Fruit fly (Drosophila melanogaster) whole organism, wandering third instar larva: Measurements from ENCODE around the gene CG12541.

Experiments
- Abd-B ChIP-seq: fragments of >200 bp; optimal IDR thresholded peaks from 2 replicates; lab custom pipeline; 2017; ENCODE audit warnings: missing biosample characterization, missing genetic modification characterization
- CG9705 ChIP-seq: fragments of 200-800 bp; sonication (Bioruptor generic); optimal IDR thresholded peaks from 2 replicates; lab custom pipeline; 2018; ENCODE audit warnings: missing biosample characterization, mild to moderate bottlenecking, missing genetic modification characterization
- Dfd ChIP-seq: fragments of >200 bp; optimal IDR thresholded peaks from 2 replicates; lab custom pipeline; 2017; ENCODE audit warnings: missing biosample characterization, missing genetic modification characterization
- Dif ChIP-seq: fragments of 200-275, 200-300 bp; sonication (Bioruptor generic); optimal IDR thresholded peaks from 2 replicates; lab custom pipeline; 2018; ENCODE audit warnings: missing biosample characterization, missing genetic modification characterization; ENCODE audit not compliant: partially characterized antibody
- GATAd ChIP-seq: sonication (Bioruptor generic); optimal IDR thresholded peaks from 2 replicates; lab custom pipeline; 2016; ENCODE audit warnings: missing biosample characterization, missing genetic modification characterization
- HLH106 ChIP-seq: fragments of 200-800 bp; optimal IDR thresholded peaks from 3 replicates; lab custom pipeline; 2019; ENCODE audit warnings: missing biosample characterization, mild to moderate bottlenecking, missing genetic modification characterization, moderate library complexity
- Hnf4 ChIP-seq: fragments of 200-800 bp; sonication (Bioruptor generic); optimal IDR thresholded peaks from 2 replicates; lab custom pipeline; 2016; ENCODE audit warnings: missing biosample characterization, mild to moderate bottlenecking, missing genetic modification characterization
- Hr78 ChIP-seq: fragments of >200 bp; optimal IDR thresholded peaks from 2 replicates; lab custom pipeline; 2017; ENCODE audit warnings: missing biosample characterization, missing genetic modification characterization
- Jra ChIP-seq: sonication (Bioruptor generic); optimal IDR thresholded peaks from 2 replicates; lab custom pipeline; 2016; ENCODE audit warnings: missing biosample characterization, missing genetic modification characterization
- Myc ChIP-seq: fragments of >200 bp; optimal IDR thresholded peaks from 2 replicates; lab custom pipeline; 2017
- N ChIP-seq: fragments of >200 bp; optimal IDR thresholded peaks from 2 replicates; lab custom pipeline; 2018; ENCODE audit warnings: missing biosample characterization, missing external identifiers, missing genetic modification characterization
- OdsH ChIP-seq: fragments of 200-800 bp; sonication (Bioruptor generic); optimal IDR thresholded peaks from 2 replicates; lab custom pipeline; 2016; ENCODE audit warnings: missing biosample characterization, mild to moderate bottlenecking, missing genetic modification characterization
- Rel ChIP-seq, 2 experiments: fragments of 200-800 bp; sonication (Bioruptor generic) in 1 of 2; optimal IDR thresholded peaks; 2 replicates in 1 of 2; 3 replicates in 1 of 2; lab custom pipeline; 2016 to 2019; ENCODE audit warnings: mild to moderate bottlenecking in 2 of 2, missing biosample characterization in 2 of 2, missing genetic modification characterization in 2 of 2, moderate library complexity in 1 of 2
- Sp1 ChIP-seq: fragments of 200-800 bp; sonication (Bioruptor generic); optimal IDR thresholded peaks from 3 replicates; lab custom pipeline; 2019; ENCODE audit warnings: missing biosample characterization, mild to moderate bottlenecking, missing genetic modification characterization, moderate library complexity
- br ChIP-seq: fragments of 200-800 bp; sonication (Bioruptor generic); optimal IDR thresholded peaks from 2 replicates; lab custom pipeline; 2016; ENCODE audit warnings: missing biosample characterization, missing genetic modification characterization
- brk ChIP-seq: fragments of 200-800 bp; sonication (Bioruptor generic); optimal IDR thresholded peaks from 2 replicates; lab custom pipeline; 2016; ENCODE audit warnings: missing biosample characterization, mild to moderate bottlenecking, missing genetic modification characterization
- dl ChIP-seq, 2 experiments: fragments of 175-275, 200-275 bp in 1 of 2; fragments of 200-275 bp in 1 of 2; sonication (Bioruptor generic); optimal IDR thresholded peaks; lab custom pipeline; 2018; ENCODE audit warnings: mild to moderate bottlenecking in 2 of 2, missing biosample characterization in 2 of 2, missing genetic modification characterization in 2 of 2, moderate library complexity in 2 of 2; ENCODE audit not compliant: partially characterized antibody in 2 of 2, insufficient read depth in 1 of 2
- dmrt93B ChIP-seq: fragments of 200-800 bp; sonication (Bioruptor generic); optimal IDR thresholded peaks from 2 replicates; lab custom pipeline; 2018; ENCODE audit warnings: missing biosample characterization, mild to moderate bottlenecking, missing genetic modification characterization
- dsf ChIP-seq: sonication (Bioruptor generic); optimal IDR thresholded peaks from 2 replicates; lab custom pipeline; 2016; ENCODE audit warnings: missing biosample characterization, missing genetic modification characterization, borderline replicate concordance
- ey ChIP-seq: fragments of 200-800 bp; sonication (Bioruptor generic); optimal IDR thresholded peaks from 2 replicates; lab custom pipeline; 2016; ENCODE audit warnings: missing biosample characterization, missing genetic modification characterization
- fru ChIP-seq: fragments of 200-800 bp; sonication (Bioruptor generic); optimal IDR thresholded peaks from 3 replicates; lab custom pipeline; 2016; ENCODE audit warnings: missing biosample characterization, mild to moderate bottlenecking, missing genetic modification characterization
- h ChIP-seq: fragments of 200-800 bp; sonication (Bioruptor generic); optimal IDR thresholded peaks from 3 replicates; lab custom pipeline; 2016; ENCODE audit warnings: missing biosample characterization, mild to moderate bottlenecking, missing genetic modification characterization
- jim ChIP-seq: fragments of 175-275, 200-325 bp; sonication (Bioruptor generic); optimal IDR thresholded peaks from 2 replicates; lab custom pipeline; 2016; ENCODE audit warnings: missing biosample characterization, mild to moderate bottlenecking, missing genetic modification characterization
- lola ChIP-seq: fragments of >200 bp; optimal IDR thresholded peaks from 2 replicates; lab custom pipeline; 2017; ENCODE audit warnings: missing biosample characterization, missing genetic modification characterization
- pan ChIP-seq: fragments of >200 bp; optimal IDR thresholded peaks from 2 replicates; lab custom pipeline; 2017
- psq ChIP-seq: fragments of 200-800 bp; sonication (Bioruptor generic); optimal IDR thresholded peaks from 3 replicates; lab custom pipeline; 2017; ENCODE audit warnings: missing biosample characterization, mild to moderate bottlenecking, missing genetic modification characterization, moderate library complexity
- rgr ChIP-seq: fragments of 200-800 bp; sonication (Bioruptor generic); optimal IDR thresholded peaks from 3 replicates; lab custom pipeline; 2016; ENCODE audit warnings: missing biosample characterization, mild to moderate bottlenecking, missing genetic modification characterization
- tai ChIP-seq: sonication (Bioruptor generic); optimal IDR thresholded peaks from 2 replicates; lab custom pipeline; 2016; ENCODE audit warnings: missing biosample characterization, missing genetic modification characterization
- usp ChIP-seq: fragments of >200 bp; optimal IDR thresholded peaks from 2 replicates; lab custom pipeline; 2017; ENCODE audit warnings: missing biosample characterization, missing genetic modification characterization

The CG12541 gene

dm6 chrX:6988632-6989338 lies 77.1 kb downstream of the CG12541 start:
- TF ChIP-seq Jra (GFP tag; lab: Kevin White, UChicago) (no peak), dl (GFP tag; optimal IDR thresholded peaks at IDR 0.05; lab: Kevin White, UChicago; ENCODE audit: insufficient read depth in 1 of 2, partially characterized antibody in 2 of 2) (peak; percentile 24 to 38), psq (GFP tag; lab: Kevin White, UChicago) (peak; percentile 60), fru (GFP tag; lab: Kevin White, UChicago) (no peak), Abd-B (no peak)

DNA sequence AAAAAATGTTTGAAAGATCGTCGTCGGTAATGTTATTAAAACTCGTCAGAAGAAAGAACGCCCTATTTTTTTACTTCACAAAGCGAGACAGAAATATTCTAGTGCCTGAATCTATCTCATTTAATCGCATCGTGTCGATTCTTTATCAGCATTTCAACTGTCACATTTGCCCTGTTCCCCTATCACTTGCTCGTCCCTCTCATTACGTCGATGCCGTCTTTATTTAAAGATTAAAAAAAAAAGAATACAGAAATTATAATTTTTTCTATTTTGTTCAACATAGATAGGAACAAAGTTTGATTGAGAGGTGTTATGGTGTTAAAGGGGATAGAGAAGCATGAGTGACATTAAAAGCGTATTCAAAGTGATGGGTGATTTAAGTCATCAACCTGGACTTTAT lies 77.8 kb downstream of the CG12541 start:
- TF ChIP-seq OdsH (GFP tag; lab: Kevin White, UChicago), result no peak
- TF ChIP-seq Jra (GFP tag; lab: Kevin White, UChicago), result no peak
- TF ChIP-seq Dfd (GFP tag; lab: Kevin White, UChicago), result no peak
- TF ChIP-seq brk (GFP tag; lab: Kevin White, UChicago), result no peak
- no peak for TF ChIP-seq pan (lab: Kevin White, UChicago)
- TF ChIP-seq CG9705 (GFP tag; lab: Kevin White, UChicago), result no peak
- no peak for TF ChIP-seq Rel (GFP tag; optimal IDR thresholded peaks at IDR 0.05; lab: Kevin White, UChicago)
- TF ChIP-seq Rel (tag; optimal IDR thresholded peaks at IDR 0.05; lab: Kevin White, UChicago), result no peak
- no peak for TF ChIP-seq rgr
- TF ChIP-seq h (GFP tag; lab: Kevin White, UChicago), result no peak
- no peak for TF ChIP-seq br (GFP tag; lab: Kevin White, UChicago)
- no peak for TF ChIP-seq dmrt93B (GFP tag; lab: Kevin White, UChicago)
- TF ChIP-seq dsf (GFP tag; lab: Kevin White, UChicago), result no peak

DNA sequence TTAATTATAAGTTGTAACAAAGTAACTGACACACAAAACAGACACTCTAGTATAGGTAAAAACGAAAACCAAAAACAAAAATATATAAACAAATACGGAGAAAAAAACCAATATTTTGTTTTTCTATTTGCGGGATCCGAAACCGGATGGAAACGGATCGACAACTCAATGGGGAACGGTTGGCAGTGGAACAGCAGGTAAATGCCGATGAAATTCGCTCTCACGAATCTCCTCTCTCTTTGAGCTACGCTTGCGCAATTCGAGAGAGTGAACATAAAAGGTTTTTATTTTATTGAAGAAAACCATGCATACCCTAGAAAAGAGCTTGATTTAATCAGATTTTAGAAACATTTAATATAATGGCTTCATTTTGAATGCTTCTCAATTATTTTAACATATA lies 78.8 kb downstream of the CG12541 start:
- TF ChIP-seq Dfd (GFP tag; lab: Kevin White, UChicago) (no peak), Abd-B (no peak), Sp1 (GFP tag; lab: Kevin White, UChicago) (no peak), Dif (GFP tag; lab: Kevin White, UChicago) (peak; percentile 33), dl (GFP tag; optimal IDR thresholded peaks at IDR 0.05; lab: Kevin White, UChicago; ENCODE audit: insufficient read depth in 1 of 2, partially characterized antibody in 2 of 2) (no peak), N (GFP tag; lab: Kevin White, UChicago) (no peak)

DNA sequence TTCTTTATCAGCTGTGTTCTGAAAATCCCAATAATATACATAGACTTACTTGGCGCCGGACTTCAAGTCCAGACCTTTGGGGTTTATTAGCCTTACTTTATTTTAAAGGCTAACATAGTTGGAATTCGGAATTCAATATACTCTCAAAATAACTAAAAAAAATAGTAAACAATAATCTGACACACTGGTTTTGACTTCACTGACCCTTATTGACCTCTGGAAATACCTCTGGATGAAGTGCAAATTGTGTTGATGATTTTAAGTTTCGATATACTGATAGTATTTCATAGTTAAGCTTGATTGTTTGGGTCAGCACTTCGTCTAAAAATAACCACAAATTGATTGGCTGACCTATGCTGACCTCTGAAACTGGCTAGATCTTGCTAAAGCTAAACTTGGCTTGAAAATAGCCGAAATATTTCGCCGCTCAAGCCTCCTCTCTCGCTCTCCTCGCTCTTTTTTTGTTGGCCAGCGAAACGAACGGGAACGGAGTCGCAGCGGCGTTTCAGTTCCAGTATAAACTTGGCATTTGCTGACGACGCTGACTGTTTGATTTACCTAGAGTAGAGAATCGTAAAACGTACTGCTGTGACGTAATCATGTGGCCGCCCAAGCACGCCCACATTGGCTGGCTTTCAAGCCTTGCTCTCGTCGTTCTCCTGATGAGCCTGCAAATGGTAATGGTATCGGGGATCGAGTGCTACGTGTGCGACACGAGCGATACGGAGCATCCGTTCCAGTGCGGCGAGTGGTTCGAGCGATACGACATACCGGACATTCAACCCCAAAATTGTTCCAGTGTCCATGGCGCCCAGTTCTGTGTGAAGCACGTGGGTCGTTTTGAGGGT lies 79.6 kb downstream of the CG12541 start, which contains the start of gene bou:
TSS of gene bou (plus strand) at position 507 of the 848 bp plus-strand sequence.
- no peak for TF ChIP-seq br (GFP tag; lab: Kevin White, UChicago)
- TF ChIP-seq rgr, result no peak
- TF ChIP-seq Dif (GFP tag; lab: Kevin White, UChicago), result peak; percentile 33
- no peak for TF ChIP-seq ey (GFP tag; lab: Kevin White, UChicago)
- TF ChIP-seq CG9705 (GFP tag; lab: Kevin White, UChicago), result no peak
- no peak for TF ChIP-seq GATAd (GFP tag; lab: Kevin White, UChicago)
- TF ChIP-seq Hnf4 (GFP tag; lab: Kevin White, UChicago), result no peak
- TF ChIP-seq Dfd (GFP tag; lab: Kevin White, UChicago), result no peak
- no peak for TF ChIP-seq Sp1 (GFP tag; lab: Kevin White, UChicago)
- TF ChIP-seq dl (GFP tag; optimal IDR thresholded peaks at IDR 0.05; lab: Kevin White, UChicago; ENCODE audit: insufficient read depth in 1 of 2, partially characterized antibody in 2 of 2), result no peak
- TF ChIP-seq Hr78 (GFP tag; lab: Kevin White, UChicago), result no peak
- TF ChIP-seq HLH106, result no peak
- no peak for TF ChIP-seq usp (GFP tag; lab: Kevin White, UChicago)
- TF ChIP-seq jim (GFP tag; lab: Kevin White, UChicago), result no peak
- TF ChIP-seq tai (GFP tag; lab: Kevin White, UChicago), result no peak
- TF ChIP-seq Myc (lab: Kevin White, UChicago), result peak; percentile 55
- TF ChIP-seq lola (GFP tag; lab: Kevin White, UChicago), result no peak
